Worm (Caenorhabditis elegans) whole organism, L3 larva: ENCODE measurements around the gene comt-3.
"Not testable (repeated sequence)": the region's sequence is repeated elsewhere in the genome, so short reads cannot be mapped to it uniquely, and the experiment has no call there.

Experiments
- R02D3.7 ChIP-seq: fragments of 150-350 bp; optimal IDR thresholded peaks from 2 replicates; lab custom pipeline; 2014; ENCODE audit warnings: missing biosample characterization, missing genetic modification characterization
- ZK546.5 ChIP-seq: sonication (generic microtip); optimal IDR thresholded peaks from 2 replicates; lab custom pipeline; 2017; ENCODE audit warnings: missing biosample characterization, missing genetic modification characterization
- aly-2 ChIP-seq: fragments of 150-350 bp; optimal IDR thresholded peaks from 2 replicates; lab custom pipeline; 2014; ENCODE audit warnings: missing biosample characterization, missing genetic modification characterization
- ama-1 ChIP-seq: fragments of 150-350 bp; optimal IDR thresholded peaks from 2 replicates; lab custom pipeline; 2018
- ceh-16 ChIP-seq: sonication (generic microtip); optimal IDR thresholded peaks from 2 replicates; lab custom pipeline; 2017; ENCODE audit warnings: missing biosample characterization, missing genetic modification characterization
- ceh-28 ChIP-seq: fragments of 150-350 bp; optimal IDR thresholded peaks from 2 replicates; lab custom pipeline; 2014; ENCODE audit warnings: missing biosample characterization, missing genetic modification reagents, missing genetic modification characterization
- ceh-82 ChIP-seq: fragments of 150-350 bp; optimal IDR thresholded peaks from 2 replicates; lab custom pipeline; 2014; ENCODE audit warnings: missing biosample characterization, missing genetic modification characterization
- daf-12 ChIP-seq: fragments of 150-350 bp; optimal IDR thresholded peaks from 2 replicates; lab custom pipeline; 2014; ENCODE audit warnings: missing biosample characterization, missing genetic modification reagents, missing genetic modification characterization
- egl-27 ChIP-seq: sonication (generic microtip); optimal IDR thresholded peaks from 4 replicates; lab custom pipeline; 2017; ENCODE audit warnings: missing biosample characterization, missing genetic modification reagents, missing genetic modification characterization
- egl-5 ChIP-seq: fragments of 150-350 bp; optimal IDR thresholded peaks from 2 replicates; lab custom pipeline; 2017; ENCODE audit warnings: missing biosample characterization, missing genetic modification reagents, missing genetic modification characterization, inconsistent platforms
- elt-1 ChIP-seq: fragments of 150-350 bp; optimal IDR thresholded peaks from 2 replicates; lab custom pipeline; 2014; ENCODE audit warnings: missing biosample characterization, missing genetic modification characterization
- elt-2 ChIP-seq: sonication (generic microtip); optimal IDR thresholded peaks from 2 replicates; lab custom pipeline; 2016; ENCODE audit warnings: missing genetic modification reagents, mild to moderate bottlenecking, missing genetic modification characterization, missing compliant biosample characterization
- elt-3 ChIP-seq, 3 experiments: fragments of 150-350 bp in 1 of 3; sonication (generic microtip) in 2 of 3; optimal IDR thresholded peaks; 2 replicates in 2 of 3; 4 replicates in 1 of 3; lab custom pipeline; 2014 to 2017; ENCODE audit warnings: missing biosample characterization in 3 of 3, missing genetic modification characterization in 3 of 3
- eor-1 ChIP-seq, 2 experiments: fragments of 150-350 bp; optimal IDR thresholded peaks; 2 replicates each; lab custom pipeline; 2014 to 2018; ENCODE audit warnings: missing biosample characterization in 2 of 2, missing genetic modification characterization in 2 of 2
- fkh-10 ChIP-seq: sonication (generic microtip); optimal IDR thresholded peaks from 2 replicates; lab custom pipeline; 2017; ENCODE audit warnings: missing biosample characterization, missing genetic modification reagents, missing genetic modification characterization
- fkh-2 ChIP-seq: fragments of 150-350 bp; optimal IDR thresholded peaks from 2 replicates; lab custom pipeline; 2014; ENCODE audit warnings: missing biosample characterization, missing genetic modification reagents, missing genetic modification characterization
- fos-1 ChIP-seq: fragments of 150-350 bp; optimal IDR thresholded peaks from 2 replicates; lab custom pipeline; 2014; ENCODE audit warnings: missing biosample characterization, missing genetic modification characterization
- jun-1 ChIP-seq: fragments of 150-350 bp; optimal IDR thresholded peaks from 2 replicates; lab custom pipeline; 2014; ENCODE audit warnings: missing biosample characterization, missing genetic modification reagents, missing genetic modification characterization
- lin-15B ChIP-seq: fragments of 150-350 bp; optimal IDR thresholded peaks from 2 replicates; lab custom pipeline; 2014; ENCODE audit warnings: missing biosample characterization, missing genetic modification characterization
- lin-39 ChIP-seq: fragments of 150-350 bp; optimal IDR thresholded peaks from 2 replicates; lab custom pipeline; 2018; ENCODE audit warnings: missing biosample characterization, missing genetic modification reagents, missing genetic modification characterization
- lsy-12 ChIP-seq: sonication (generic microtip); optimal IDR thresholded peaks from 2 replicates; lab custom pipeline; 2016; ENCODE audit warnings: mild to moderate bottlenecking, missing genetic modification characterization, missing compliant biosample characterization
- mdl-1 ChIP-seq: fragments of 150-350 bp; optimal IDR thresholded peaks from 2 replicates; lab custom pipeline; 2014; ENCODE audit warnings: missing biosample characterization, missing genetic modification characterization
- nfya-1 ChIP-seq: sonication (generic microtip); optimal IDR thresholded peaks from 2 replicates; lab custom pipeline; 2017; ENCODE audit warnings: missing genetic modification characterization, mild to moderate bottlenecking, missing compliant biosample characterization, antibody characterized with exemption, moderate library complexity; ENCODE audit not compliant: insufficient read depth
- nhr-11 ChIP-seq: fragments of 150-350 bp; optimal IDR thresholded peaks from 2 replicates; lab custom pipeline; 2014; ENCODE audit warnings: missing biosample characterization, missing genetic modification characterization
- nhr-12 ChIP-seq: fragments of 150-350 bp; optimal IDR thresholded peaks from 2 replicates; lab custom pipeline; 2014; ENCODE audit warnings: missing biosample characterization, missing genetic modification characterization
- nhr-23 ChIP-seq: fragments of 150-350 bp; optimal IDR thresholded peaks from 2 replicates; lab custom pipeline; 2014; ENCODE audit warnings: missing biosample characterization, missing genetic modification reagents, missing genetic modification characterization
- nhr-237 ChIP-seq: fragments of 150-350 bp; optimal IDR thresholded peaks from 2 replicates; lab custom pipeline; 2014; ENCODE audit warnings: missing biosample characterization, missing genetic modification characterization
- nhr-25 ChIP-seq: sonication (generic microtip); optimal IDR thresholded peaks from 2 replicates; lab custom pipeline; 2017; ENCODE audit warnings: missing biosample characterization, missing genetic modification characterization
- nhr-28 ChIP-seq: fragments of 150-350 bp; optimal IDR thresholded peaks from 2 replicates; lab custom pipeline; 2014; ENCODE audit warnings: missing biosample characterization, missing genetic modification characterization
- nhr-77 ChIP-seq: fragments of 150-350 bp; optimal IDR thresholded peaks from 2 replicates; lab custom pipeline; 2014; ENCODE audit warnings: missing biosample characterization, missing genetic modification characterization
- pqm-1 ChIP-seq: fragments of 150-350 bp; optimal IDR thresholded peaks from 2 replicates; lab custom pipeline; 2017; ENCODE audit warnings: missing biosample characterization, missing genetic modification characterization, inconsistent platforms
- sea-2 ChIP-seq: fragments of 150-350 bp; sonication (generic microtip); optimal IDR thresholded peaks from 4 replicates; lab custom pipeline; 2014; ENCODE audit warnings: missing biosample characterization, missing genetic modification reagents, missing genetic modification characterization
- skn-1 ChIP-seq: fragments of 150-350 bp; optimal IDR thresholded peaks from 2 replicates; lab custom pipeline; 2014; ENCODE audit warnings: missing biosample characterization, missing genetic modification characterization
- tbx-2 ChIP-seq: sonication (generic microtip); optimal IDR thresholded peaks from 2 replicates; lab custom pipeline; 2016; ENCODE audit warnings: mild to moderate bottlenecking, missing genetic modification characterization, missing compliant biosample characterization
- zag-1 ChIP-seq: fragments of 150-350 bp; optimal IDR thresholded peaks from 2 replicates; lab custom pipeline; 2014; ENCODE audit warnings: missing biosample characterization, missing genetic modification characterization
- ztf-11 ChIP-seq: fragments of 150-350 bp; optimal IDR thresholded peaks from 2 replicates; lab custom pipeline; 2014; ENCODE audit warnings: missing biosample characterization, missing genetic modification characterization
- ztf-4 ChIP-seq: fragments of 150-350 bp; optimal IDR thresholded peaks from 2 replicates; lab custom pipeline; 2014; ENCODE audit warnings: missing biosample characterization, missing genetic modification characterization

The comt-3 gene

ce11 chrV:2083869-2084268 is 26.5 kb downstream of the comt-3 start:
- TF ChIP-seq fos-1 (tag; lab: Kevin White, UChicago), result no peak
- TF ChIP-seq ceh-82, result no peak
- no peak for TF ChIP-seq ztf-4 (tag; lab: Kevin White, UChicago)
- no peak for TF ChIP-seq egl-27 (tag; lab: Kevin White, UChicago)
- TF ChIP-seq R02D3.7, result no peak
- no peak for TF ChIP-seq aly-2 (tag; lab: Kevin White, UChicago)
- no peak for TF ChIP-seq lin-15B (tag; lab: Kevin White, UChicago)
- no peak for TF ChIP-seq mdl-1 (tag; lab: Kevin White, UChicago)
- no peak for TF ChIP-seq nhr-12 (tag; lab: Kevin White, UChicago)
- TF ChIP-seq nhr-77 (tag; lab: Kevin White, UChicago), result no peak
- TF ChIP-seq ceh-16 (tag; lab: Kevin White, UChicago), result no peak
- no peak for TF ChIP-seq elt-2 (tag; lab: Kevin White, UChicago)

- TF ChIP-seq ztf-4 (tag; lab: Kevin White, UChicago); elt-3 (tag; optimal IDR thresholded peaks at IDR 0.05; lab: Kevin White, UChicago); fkh-10 (GFP tag; lab: Kevin White, UChicago): not testable (repeated sequence)
- TF ChIP-seq, all 47 proteins: peak for 0; not testable (repeated sequence) for 47
These were observed 28.5 kb downstream of the comt-3 start, which contains the start of gene F36F12.3 for ce11 chrV:2085745-2086267. F36F12.3 (plus strand) TSS chrV:2085795.

- not testable (repeated sequence) for TF ChIP-seq lin-15B (tag; lab: Kevin White, UChicago); eor-1 (tag; optimal IDR thresholded peaks at IDR 0.05; lab: Kevin White, UChicago); ceh-82
These were observed 33.0 kb downstream of the comt-3 start, which contains the start of gene ztf-28 for ce11 chrV:2090321-2090720. ztf-28 (plus strand) TSS chrV:2090669.

ce11 chrV:2095204-2095603 is 37.9 kb downstream of the comt-3 start, which contains the start of gene F36F12.2:
F36F12.2 (minus strand) TSS chrV:2095304.
- no peak for TF ChIP-seq fkh-2 (tag; lab: Kevin White, UChicago)
- no peak for TF ChIP-seq daf-12 (tag; lab: Kevin White, UChicago)
- no peak for TF ChIP-seq sea-2 (GFP tag; lab: Kevin White, UChicago)
- TF ChIP-seq tbx-2 (tag; lab: Kevin White, UChicago), result no peak
- no peak for TF ChIP-seq egl-27 (tag; lab: Kevin White, UChicago)
- TF ChIP-seq elt-2 (tag; lab: Kevin White, UChicago), result no peak
- no peak for TF ChIP-seq egl-5 (tag; lab: Kevin White, UChicago)
- no peak for TF ChIP-seq nhr-23 (tag; lab: Kevin White, UChicago)
- TF ChIP-seq lin-15B (tag; lab: Kevin White, UChicago), result no peak
- TF ChIP-seq R02D3.7, result no peak
- TF ChIP-seq nhr-12 (tag; lab: Kevin White, UChicago), result no peak
- no peak for TF ChIP-seq nhr-28 (tag; lab: Kevin White, UChicago)
- no peak for TF ChIP-seq lsy-12 (tag; lab: Kevin White, UChicago)
- no peak for TF ChIP-seq nhr-11 (tag; lab: Kevin White, UChicago)
- TF ChIP-seq zag-1, result no peak
- TF ChIP-seq ceh-28, result no peak
- no peak for TF ChIP-seq lin-39 (tag; lab: Kevin White, UChicago)
- TF ChIP-seq jun-1 (tag; lab: Kevin White, UChicago), result no peak

ce11 chrV:2095772-2096171 is 38.4 kb downstream of the comt-3 start, which contains the start of gene clec-207:
clec-207 (plus strand) TSS chrV:2096072.
- TF ChIP-seq nhr-237, result no peak
- no peak for TF ChIP-seq ceh-28
- no peak for TF ChIP-seq nhr-25 (tag; lab: Kevin White, UChicago)
- TF ChIP-seq R02D3.7, result no peak
- no peak for TF ChIP-seq pqm-1 (tag; lab: Kevin White, UChicago)
- TF ChIP-seq lin-15B (tag; lab: Kevin White, UChicago), result no peak
- TF ChIP-seq, all 47 proteins: peak for 0

ce11 chrV:2097653-2098052 is 40.3 kb downstream of the comt-3 start, which contains the start of gene clec-208:
clec-208 (plus strand) TSS chrV:2097953.
- no peak for TF ChIP-seq ama-1 (lab: Kevin White, UChicago)
- no peak for TF ChIP-seq jun-1 (tag; lab: Kevin White, UChicago)
- TF ChIP-seq eor-1 (tag; optimal IDR thresholded peaks at IDR 0.05; lab: Kevin White, UChicago), result no peak
- TF ChIP-seq lin-15B (tag; lab: Kevin White, UChicago), result no peak
- TF ChIP-seq elt-1 (tag; lab: Kevin White, UChicago), result no peak
- TF ChIP-seq ztf-11 (tag; lab: Kevin White, UChicago), result no peak
- no peak for TF ChIP-seq nfya-1 (tag; lab: Kevin White, UChicago)
- TF ChIP-seq nhr-12 (tag; lab: Kevin White, UChicago), result no peak
- no peak for TF ChIP-seq ceh-28
- no peak for TF ChIP-seq fkh-10 (GFP tag; lab: Kevin White, UChicago)
- no peak for TF ChIP-seq nhr-28 (tag; lab: Kevin White, UChicago)
- no peak for TF ChIP-seq ZK546.5 (tag; lab: Kevin White, UChicago)
- TF ChIP-seq skn-1 (tag; lab: Kevin White, UChicago), result no peak
- TF ChIP-seq tbx-2 (tag; lab: Kevin White, UChicago), result no peak
